Fruit fly (Drosophila melanogaster) whole organism, larva: ENCODE data around the gene Bgb.

Experiments
- noc ChIP-seq: fragments of 200-800 bp; sonication (Bioruptor generic); optimal IDR thresholded peaks from 3 replicates; lab custom pipeline; 2019; ENCODE audit warnings: missing biosample characterization, mild to moderate bottlenecking, missing genetic modification characterization, moderate library complexity

Gene Bgb

dm6 chr3L:1639185-1639812 is at the start of gene Bgb, which contains the start of gene Mettl2:
TSS of gene Bgb (plus strand) at chr3L:1639711.
TSS of gene Mettl2 (minus strand) at chr3L:1639235.
- TF ChIP-seq noc = no peak

DNA sequence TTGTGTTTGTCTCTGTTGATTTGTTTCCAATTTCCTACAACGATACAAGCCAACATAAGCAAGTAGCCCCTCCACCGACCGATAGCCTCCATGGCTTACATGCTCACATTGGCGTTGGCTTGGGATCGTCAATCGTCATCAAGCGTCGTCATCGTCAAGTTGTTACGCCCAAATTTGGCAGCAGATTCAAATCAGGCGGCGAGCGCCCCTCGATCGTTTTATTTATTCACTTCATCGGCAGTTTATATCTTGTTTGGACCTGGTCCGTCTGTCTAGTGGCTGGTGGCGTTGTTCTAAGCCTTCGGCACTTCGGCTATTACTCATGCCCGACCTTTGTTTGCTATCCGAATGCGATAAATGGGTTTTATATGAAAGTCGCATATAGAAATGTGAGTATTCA is 49.3 kb upstream of the Bgb start:
- no peak for TF ChIP-seq noc

- TF ChIP-seq noc = peak; percentile 86
Observed at dm6 chr3L:1591692-1592371, 47.7 kb upstream of the Bgb start.

- TF ChIP-seq noc = no peak
Observed at dm6 chr3L:1592822-1593452, 46.6 kb upstream of the Bgb start.

DNA sequence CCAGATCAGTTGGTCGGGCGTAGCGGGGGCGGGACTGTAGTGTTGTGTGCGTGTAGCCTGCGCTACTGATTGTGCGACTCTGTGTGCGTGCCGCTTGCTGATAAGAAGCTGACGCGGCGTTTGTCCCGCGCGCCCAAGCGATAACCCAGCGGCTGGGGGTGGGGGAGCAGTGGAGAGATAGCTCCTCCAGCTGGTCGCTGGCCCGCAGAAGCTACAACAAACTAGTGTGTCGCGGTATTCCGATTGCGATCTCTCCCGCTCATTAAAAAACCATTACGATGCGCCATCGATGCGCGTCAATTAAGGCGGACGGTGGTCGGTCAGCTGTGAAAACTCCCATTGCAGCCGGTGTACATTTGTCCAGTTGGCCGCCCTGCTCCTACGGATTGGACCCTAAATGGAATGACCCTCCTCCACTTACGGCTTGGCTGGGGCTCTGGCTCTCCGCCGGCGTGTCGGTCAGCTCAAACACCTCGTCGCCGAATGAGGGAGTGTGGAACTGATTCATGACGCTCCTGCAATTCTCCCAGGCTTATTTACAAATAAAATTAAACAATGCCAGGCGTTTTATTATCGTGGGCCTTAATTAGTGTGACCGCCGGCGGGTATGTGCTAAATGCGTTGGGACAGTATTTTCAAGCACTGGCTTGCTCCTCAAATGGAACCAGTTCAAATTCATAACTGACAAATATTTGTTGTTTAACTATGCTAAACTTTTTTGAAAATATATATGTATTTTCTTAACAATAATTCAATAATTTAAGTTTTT is 37.3 kb upstream of the Bgb start, which contains the start of gene CG12104:
CG12104 (minus strand) TSS at position 611 of the 769 bp plus-strand sequence.
- peak; percentile 80 for TF ChIP-seq noc

dm6 chr3L:1602833-1603128 is 36.7 kb upstream of the Bgb start, which contains the start of the genes CG18170 and CG33791:
TSS of gene CG18170 (plus strand) at chr3L:1602954.
TSS of gene CG33791 (plus strand) at chr3L:1602954.
- TF ChIP-seq noc = no peak

DNA sequence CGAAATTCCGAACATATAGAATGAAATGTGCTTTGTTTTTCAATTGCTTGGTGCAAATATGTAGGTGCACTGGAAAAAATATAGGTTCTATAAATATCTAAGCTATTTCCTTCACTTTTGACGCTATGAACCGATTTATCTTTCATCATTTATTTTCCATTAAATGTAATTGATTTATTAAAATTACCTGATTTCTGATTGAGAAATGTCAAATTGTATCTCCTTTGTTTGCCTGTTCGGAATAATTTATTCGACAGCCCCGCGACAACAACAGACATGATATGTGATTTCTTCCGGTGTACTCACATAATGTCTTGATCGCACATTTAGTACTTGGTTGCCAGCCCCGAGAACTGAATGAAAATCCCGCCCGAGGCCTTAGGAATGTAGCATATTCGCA is 29.9 kb upstream of the Bgb start:
- no peak for TF ChIP-seq noc

DNA sequence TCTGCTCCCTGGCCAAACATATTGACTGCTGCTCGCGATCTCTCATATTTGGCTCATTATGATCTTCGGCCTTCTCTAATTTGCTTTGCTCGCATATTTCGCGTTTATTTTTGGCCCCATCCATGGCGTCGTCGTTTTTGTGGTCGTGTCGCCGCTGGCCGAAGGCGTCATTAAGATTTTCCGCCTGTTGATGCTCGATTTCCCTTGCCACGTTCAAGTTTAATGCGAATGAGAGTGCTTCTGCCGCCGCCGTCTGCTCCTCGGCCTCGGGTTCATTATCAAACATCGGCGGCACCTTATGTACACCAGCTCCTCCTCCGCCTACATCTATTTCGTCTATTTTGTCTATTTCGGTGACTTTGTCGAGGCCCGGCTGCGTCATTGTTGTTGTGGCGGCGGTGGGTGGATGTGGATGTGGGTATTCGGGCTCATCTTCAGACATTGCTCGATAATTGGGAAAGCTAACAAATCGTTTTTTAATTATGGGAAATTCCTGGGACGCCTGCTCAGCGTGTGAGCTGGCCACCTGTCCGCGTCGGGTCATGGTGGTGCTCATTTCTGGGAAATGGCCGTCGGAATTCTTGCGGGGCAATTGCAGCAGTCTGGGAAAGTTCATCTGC is 24.9 kb upstream of the Bgb start:
- no peak for TF ChIP-seq noc

- no peak for TF ChIP-seq noc
Observed at dm6 chr3L:1615701-1616100, 23.8 kb upstream of the Bgb start, which contains the start of gene CG12105. TSS of gene CG12105 (minus strand) at chr3L:1615801.

DNA sequence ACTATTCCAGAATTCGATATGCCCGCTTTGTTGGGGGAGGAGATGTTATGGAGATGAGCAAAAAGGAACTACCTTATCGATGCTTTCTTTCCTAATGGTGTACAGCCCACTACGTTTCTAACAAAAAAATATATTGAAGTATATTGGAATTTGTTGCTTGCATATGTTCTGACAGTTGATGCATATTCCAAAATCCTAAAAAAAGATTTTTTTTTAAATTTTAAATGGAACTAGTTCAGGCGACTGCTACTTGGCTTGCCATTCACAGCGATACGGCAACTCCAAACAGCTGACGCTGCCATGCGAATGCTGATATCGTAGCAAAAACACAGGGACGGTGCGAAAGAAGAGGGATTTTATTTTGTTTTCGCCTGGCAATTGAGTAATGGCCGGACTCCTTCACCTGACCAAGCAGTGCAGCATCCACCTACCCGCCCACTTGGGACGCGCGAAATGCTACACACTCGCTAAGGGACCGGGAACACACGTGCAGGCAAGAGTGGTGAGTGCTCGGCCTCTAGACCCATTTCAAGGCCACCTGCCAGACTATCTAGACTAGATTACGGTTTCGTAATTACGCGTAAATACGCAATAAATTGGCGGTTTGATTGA is 21.3 kb upstream of the Bgb start, which contains the start of the genes CG13926, ABCB7 and CG33230:
CG13926 (minus strand) TSS at position 43 of the 612 bp plus-strand sequence.
ABCB7 (plus strand) TSS at position 299 of the 612 bp plus-strand sequence.
CG33230 (plus strand) TSS at position 299 of the 612 bp plus-strand sequence.
- TF ChIP-seq noc = peak; percentile 69

DNA sequence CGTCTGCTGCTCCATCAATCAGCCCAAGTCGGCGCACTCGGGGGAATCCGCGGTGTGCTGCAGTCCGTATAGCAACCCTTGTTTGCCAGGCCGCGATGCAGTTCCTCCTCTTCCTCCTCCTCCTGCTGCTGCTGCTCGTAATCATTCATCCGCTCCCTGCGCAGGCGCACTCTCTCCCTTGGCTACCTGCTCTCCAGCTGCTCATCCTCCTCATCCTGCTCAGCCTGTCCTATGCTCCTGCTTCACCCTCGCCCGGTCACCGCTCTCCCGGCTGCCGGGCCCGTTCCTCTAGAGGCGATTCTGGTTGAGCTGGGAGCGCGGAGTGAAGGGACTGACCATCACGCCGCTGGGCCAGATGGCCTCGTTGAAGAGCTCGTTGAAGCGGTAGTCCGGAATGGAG is 12.6 kb upstream of the Bgb start:
- TF ChIP-seq noc = no peak

dm6 chr3L:1628176-1628866 is 11.2 kb upstream of the Bgb start, which contains the start of gene CG13928:
TSS of gene CG13928 (minus strand) at chr3L:1628377.
- TF ChIP-seq noc = no peak

DNA sequence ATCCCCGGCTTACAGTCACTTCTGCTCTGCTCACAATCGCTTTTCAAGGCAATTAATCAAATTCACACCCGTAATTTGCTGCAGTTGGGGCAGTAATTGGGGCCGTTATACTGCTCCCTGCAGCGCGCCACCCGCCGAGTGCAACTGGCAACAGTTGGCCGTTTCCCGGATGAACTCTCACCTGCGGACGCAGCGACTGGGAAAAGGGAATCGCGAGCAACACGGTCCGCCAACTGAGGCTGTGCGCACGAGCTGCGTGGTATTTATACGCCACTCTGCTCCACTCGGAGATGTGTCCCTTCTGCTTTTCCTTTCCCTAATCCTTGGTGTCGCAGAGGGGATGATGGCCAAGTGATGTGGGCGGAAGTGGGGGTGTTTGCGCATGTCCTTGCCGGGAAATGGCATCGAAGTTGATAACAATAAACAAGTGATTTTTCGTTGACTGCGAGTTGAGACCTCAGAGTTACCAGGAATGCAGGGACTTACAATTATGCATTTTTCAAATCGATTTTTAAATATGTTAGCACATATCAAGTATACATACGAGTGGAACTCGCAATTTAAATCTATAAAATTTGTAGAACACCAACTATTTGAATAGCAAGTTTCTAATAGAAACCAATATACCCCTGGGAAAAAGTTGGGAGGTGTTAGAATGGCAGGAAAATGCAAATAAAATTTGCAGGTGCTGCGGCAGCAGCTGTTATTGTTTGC is 10.3 kb upstream of the Bgb start, which contains the start of gene GC:
GC (minus strand) TSS at position 238 of the 714 bp plus-strand sequence.
- TF ChIP-seq noc = no peak

dm6 chr3L:1636886-1637285 is 2.6 kb upstream of the Bgb start:
- TF ChIP-seq noc = no peak
